Fruit fly (Drosophila melanogaster) whole organism, prepupa: ENCODE measurements around the gene mRF1.

Experiments
- CG11294 ChIP-seq: fragments of 200-800 bp; sonication (Bioruptor generic); IDR thresholded peaks from 2 replicates; pipeline ENCODE4 v1.3.6; 2022; ENCODE audit warnings: missing biosample characterization, missing genetic modification characterization
- CG31627 ChIP-seq: fragments of 200-800 bp; sonication (Bioruptor generic); optimal IDR thresholded peaks from 3 replicates; lab custom pipeline; 2016; ENCODE audit warnings: missing biosample characterization, missing genetic modification characterization
- CG7368 ChIP-seq: fragments of 200-800 bp; sonication (Bioruptor generic); optimal IDR thresholded peaks from 3 replicates; lab custom pipeline; 2016; ENCODE audit warnings: missing biosample characterization, missing genetic modification characterization
- Gug ChIP-seq: fragments of 200-800 bp; sonication (Bioruptor generic); IDR thresholded peaks from 2 replicates; pipeline ENCODE4 v1.3.6; 2022; ENCODE audit warnings: missing biosample characterization, missing genetic modification characterization
- Met ChIP-seq: fragments of 200-800 bp; sonication (Bioruptor generic); optimal IDR thresholded peaks from 3 replicates; lab custom pipeline; 2016; ENCODE audit warnings: missing biosample characterization, missing genetic modification characterization
- dsx ChIP-seq: fragments of 200-800 bp; optimal IDR thresholded peaks from 3 replicates; lab custom pipeline; 2019; ENCODE audit warnings: missing biosample characterization, mild to moderate bottlenecking, missing genetic modification characterization, moderate library complexity; ENCODE audit not compliant: poor library complexity, severe bottlenecking
- fd59A ChIP-seq: fragments of 200-800 bp; sonication (Bioruptor generic); optimal IDR thresholded peaks from 2 replicates; lab custom pipeline; 2017; ENCODE audit warnings: missing biosample characterization, mild to moderate bottlenecking, missing genetic modification characterization, missing genetic modification reagents
- salr ChIP-seq, 2 experiments: fragments of 200-800 bp; sonication (Bioruptor generic); optimal IDR thresholded peaks; 3 replicates each; lab custom pipeline; 2016 to 2018; ENCODE audit warnings: missing biosample characterization in 2 of 2, missing genetic modification characterization in 2 of 2, mild to moderate bottlenecking in 1 of 2

DNA sequence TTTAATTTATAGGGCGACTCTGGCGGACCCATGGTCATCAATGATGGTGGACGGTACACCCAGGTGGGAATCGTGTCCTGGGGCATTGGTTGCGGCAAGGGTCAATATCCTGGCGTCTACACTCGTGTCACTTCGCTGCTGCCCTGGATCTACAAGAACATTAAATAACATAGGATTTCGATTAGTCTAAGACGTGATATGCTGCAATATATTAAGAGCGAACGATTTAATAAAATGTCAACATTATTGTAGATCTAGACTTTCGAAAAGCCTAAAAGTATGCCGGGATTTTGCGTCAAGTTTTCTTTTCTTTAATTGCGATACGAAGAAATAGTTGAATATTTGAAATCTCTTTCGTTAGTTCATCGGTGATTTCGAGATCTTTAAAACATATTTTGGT lies 37.4 kb downstream of the mRF1 start, which contains the start of gene Naa20B:
- TF ChIP-seq Met (GFP tag; lab: Kevin White, UChicago) = no peak
- no peak for TF ChIP-seq dsx
- TF ChIP-seq Gug = no peak
- no peak for TF ChIP-seq CG11294 (GFP tag; lab: Robert Waterston, UW)
- no peak for TF ChIP-seq CG7368
- no peak for TF ChIP-seq CG31627 (GFP tag; lab: Kevin White, UChicago)
- no peak for TF ChIP-seq salr (GFP tag; optimal IDR thresholded peaks at IDR 0.05; lab: Kevin White, UChicago)
- TF ChIP-seq fd59A = no peak
